Worm (Caenorhabditis elegans): ENCODE data around the gene F22B7.1.

- TF ChIP-seq ceh-19 (GFP tag; optimal IDR thresholded peaks at IDR 0.05) (no peak), pha-4 (tag; optimal IDR thresholded peaks at IDR 0.05) (no peak), pros-1 (tag; optimal IDR thresholded peaks at IDR 0.05) (no peak), rnt-1 (tag; optimal IDR thresholded peaks at IDR 0.05) (no peak), ceh-18 (tag; optimal IDR thresholded peaks at IDR 0.05) (no peak), unc-86 (tag; optimal IDR thresholded peaks at IDR 0.05) (no peak), fkh-10 (GFP tag; optimal IDR thresholded peaks at IDR 0.05) (no peak), npax-4 (tag; optimal IDR thresholded peaks at IDR 0.05) (no peak), ceh-34 (tag; optimal IDR thresholded peaks at IDR 0.05) (no peak)
These were observed 48.6 kb upstream of the F22B7.1 start, which contains the start of gene C06E1.11 for ce11 chrIII:8616587-8616986.
